Fruit fly (Drosophila melanogaster): ENCODE data around the gene Obp22a.

DNA sequence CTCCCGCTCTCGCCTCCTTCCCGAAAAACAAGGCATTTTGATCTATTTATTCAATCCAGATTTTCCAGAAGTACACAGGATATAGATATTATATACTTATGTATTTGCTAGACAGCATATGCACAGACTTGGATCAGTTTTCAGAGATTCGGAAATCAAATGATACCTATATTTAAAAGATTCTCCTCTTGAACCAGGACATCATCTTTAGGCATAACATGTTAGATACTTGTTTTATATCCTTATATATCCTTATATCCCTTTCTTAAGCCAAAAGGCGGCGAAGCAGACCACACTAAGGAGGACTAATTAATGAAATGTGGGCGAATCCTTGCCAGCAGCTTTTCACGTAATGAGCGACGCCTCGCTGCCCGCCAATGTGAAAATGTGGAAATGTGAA lies 45.3 kb downstream of the Obp22a start, which contains the start of gene CG33673:
- TF ChIP-seq CG8478 (optimal IDR thresholded peaks at IDR 0.05) (no peak), CTCF (optimal IDR thresholded peaks at IDR 0.05) (no peak)
